Worm (Caenorhabditis elegans) whole organism, early embryonic: ENCODE data around the gene W10G11.2.
A peak's percentile ranks its signal among the peaks of the same experiment; 100 is the strongest.

Experiments used
- B0310.2 ChIP-seq: sonication (generic microtip); optimal IDR thresholded peaks from 2 replicates; lab custom pipeline; 2016; ENCODE audit warnings: mild to moderate bottlenecking, missing genetic modification characterization, missing compliant biosample characterization
- F13C5.2 ChIP-seq: sonication (generic microtip); optimal IDR thresholded peaks from 2 replicates; lab custom pipeline; 2017; ENCODE audit warnings: mild to moderate bottlenecking, missing genetic modification characterization, inconsistent platforms, missing compliant biosample characterization
- aly-1 ChIP-seq: sonication (generic microtip); optimal IDR thresholded peaks from 2 replicates; lab custom pipeline; 2016; ENCODE audit warnings: missing genetic modification characterization, missing compliant biosample characterization
- ama-1 ChIP-seq: fragments of 150-350 bp; optimal IDR thresholded peaks from 2 replicates; lab custom pipeline; 2014
- ceh-13 ChIP-seq: fragments of 200-800 bp; sonication (Bioruptor generic); optimal IDR thresholded peaks from 2 replicates; lab custom pipeline; 2018; ENCODE audit warnings: mild to moderate bottlenecking, missing genetic modification characterization, missing compliant biosample characterization
- ceh-36 ChIP-seq: sonication (generic microtip); optimal IDR thresholded peaks from 2 replicates; lab custom pipeline; 2016; ENCODE audit warnings: missing genetic modification characterization, inconsistent platforms, missing compliant biosample characterization
- ets-7 ChIP-seq: sonication (generic microtip); optimal IDR thresholded peaks from 2 replicates; lab custom pipeline; 2016; ENCODE audit warnings: missing genotype, missing genetic modification characterization, missing compliant biosample characterization
- flt-1 ChIP-seq: fragments of 200-800 bp; sonication (Bioruptor generic); IDR thresholded peaks from 2 replicates; pipeline ENCODE4 v1.3.6; 2022; ENCODE audit warnings: missing genetic modification characterization, missing compliant biosample characterization
- hmbx-1 ChIP-seq: sonication (generic microtip); optimal IDR thresholded peaks from 2 replicates; lab custom pipeline; 2016; ENCODE audit warnings: mild to moderate bottlenecking, missing genetic modification characterization, missing compliant biosample characterization
- hmg-4 ChIP-seq: fragments of 200-800 bp; sonication (Bioruptor generic); optimal IDR thresholded peaks from 2 replicates; lab custom pipeline; 2018; ENCODE audit warnings: mild to moderate bottlenecking, missing genetic modification characterization, missing compliant biosample characterization
- hnd-1 ChIP-seq: sonication (generic microtip); optimal IDR thresholded peaks from 2 replicates; lab custom pipeline; 2016; ENCODE audit warnings: missing genetic modification characterization, missing compliant biosample characterization
- pes-1 ChIP-seq: fragments of 200-800 bp; sonication (Bioruptor generic); IDR thresholded peaks from 2 replicates; pipeline ENCODE4 v1.3.6; 2022; ENCODE audit warnings: missing genetic modification reagents, missing genetic modification characterization, missing compliant biosample characterization
- scrt-1 ChIP-seq: fragments of 200-800 bp; sonication (Bioruptor generic); IDR thresholded peaks from 2 replicates; pipeline ENCODE4 v1.3.6; 2022; ENCODE audit warnings: missing genetic modification characterization, missing compliant biosample characterization
- sea-1 ChIP-seq: fragments of 200-800 bp; sonication (Bioruptor generic); conservative IDR thresholded peaks from 2 replicates; pipeline ENCODE4 v1.3.6; 2022; ENCODE audit warnings: missing genetic modification characterization, missing compliant biosample characterization
- tbx-11 ChIP-seq: fragments of 200-800 bp; sonication (Bioruptor generic); IDR thresholded peaks from 2 replicates; pipeline ENCODE4 v1.3.6; 2022; ENCODE audit warnings: missing genetic modification characterization, missing compliant biosample characterization
- tbx-37 ChIP-seq: fragments of 200-800 bp; sonication (Bioruptor generic); conservative IDR thresholded peaks from 2 replicates; pipeline ENCODE4 v1.3.6; 2022; ENCODE audit warnings: missing genetic modification reagents, missing genetic modification characterization, missing compliant biosample characterization
- tra-4 ChIP-seq: sonication (generic microtip); optimal IDR thresholded peaks from 2 replicates; lab custom pipeline; 2017; ENCODE audit warnings: missing genetic modification characterization, missing compliant biosample characterization

The W10G11.2 gene

DNA sequence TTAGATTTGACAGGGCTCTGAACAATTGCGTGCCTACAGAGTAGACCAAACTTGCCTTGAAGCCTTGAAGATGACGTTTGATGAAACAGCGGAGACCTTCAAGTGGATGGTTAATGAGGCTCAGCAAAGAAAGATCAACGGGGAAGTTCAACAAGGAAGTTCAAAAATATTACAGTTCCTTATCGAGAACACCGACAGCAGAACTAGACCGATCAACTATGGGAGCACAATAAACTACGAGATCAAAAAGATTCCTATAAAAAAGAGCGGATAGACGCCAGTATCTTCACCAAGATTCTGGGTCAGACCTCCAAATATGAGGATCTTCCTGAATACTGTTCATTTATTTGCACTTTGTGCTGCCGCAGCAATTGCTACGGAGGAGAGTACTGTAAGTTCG is 18.3 kb upstream of the W10G11.2 start, which contains the start of gene clec-134:
Gene clec-134 (plus strand): TSS at position 301 of the 400 bp plus-strand sequence.
- TF ChIP-seq tbx-37 (GFP tag; lab: Robert Waterston, UW) = no peak
- no peak for TF ChIP-seq pes-1
- TF ChIP-seq ets-7 (tag; lab: Kevin White, UChicago) = no peak
- TF ChIP-seq sea-1 = no peak
- TF ChIP-seq ceh-13 (GFP tag; lab: Kevin White, UChicago) = no peak
- TF ChIP-seq tra-4 (tag; lab: Kevin White, UChicago) = no peak
- no peak for TF ChIP-seq flt-1 (GFP tag; lab: Robert Waterston, UW)
- TF ChIP-seq hmbx-1 (tag; lab: Kevin White, UChicago) = no peak
- no peak for TF ChIP-seq tbx-11 (GFP tag; lab: Robert Waterston, UW)
- no peak for TF ChIP-seq hnd-1 (tag; lab: Kevin White, UChicago)
- no peak for TF ChIP-seq hmg-4
- TF ChIP-seq F13C5.2 (tag; lab: Kevin White, UChicago) = no peak
- TF ChIP-seq aly-1 = no peak
- TF ChIP-seq scrt-1 (GFP tag; lab: Robert Waterston, UW) = no peak
- no peak for TF ChIP-seq ama-1
- TF ChIP-seq B0310.2 (tag; lab: Kevin White, UChicago) = no peak
- no peak for TF ChIP-seq ceh-36 (tag; lab: Kevin White, UChicago)

- TF ChIP-seq ceh-13 (GFP tag; lab: Kevin White, UChicago) = no peak
- TF ChIP-seq B0310.2 (tag; lab: Kevin White, UChicago) = no peak
- no peak for TF ChIP-seq ama-1
- TF ChIP-seq tbx-37 (GFP tag; lab: Robert Waterston, UW) = no peak
- TF ChIP-seq tra-4 (tag; lab: Kevin White, UChicago) = no peak
These were observed 16.7 kb upstream of the W10G11.2 start, which contains the start of gene clec-133 for ce11 chrII:3578121-3578520. TSS of gene clec-133 (plus strand) at chrII:3578421.

- TF ChIP-seq flt-1 (GFP tag; lab: Robert Waterston, UW) (no peak), ceh-36 (tag; lab: Kevin White, UChicago) (no peak), hmbx-1 (tag; lab: Kevin White, UChicago) (no peak), F13C5.2 (tag; lab: Kevin White, UChicago) (no peak), ets-7 (tag; lab: Kevin White, UChicago) (no peak), aly-1 (no peak), tbx-37 (GFP tag; lab: Robert Waterston, UW) (no peak), scrt-1 (GFP tag; lab: Robert Waterston, UW) (no peak), hmg-4 (no peak), hnd-1 (tag; lab: Kevin White, UChicago) (no peak), ama-1 (no peak), sea-1 (no peak), B0310.2 (tag; lab: Kevin White, UChicago) (no peak), tra-4 (tag; lab: Kevin White, UChicago) (no peak)
These were observed 15.3 kb upstream of the W10G11.2 start, which contains the start of gene clec-132 for ce11 chrII:3576742-3577141. TSS of gene clec-132 (plus strand) at chrII:3577042.

ce11 chrII:3573255-3573654 is 11.8 kb upstream of the W10G11.2 start, which contains the start of gene clec-130:
TSS of gene clec-130 (plus strand) at chrII:3573555.
- TF ChIP-seq aly-1 = no peak

DNA sequence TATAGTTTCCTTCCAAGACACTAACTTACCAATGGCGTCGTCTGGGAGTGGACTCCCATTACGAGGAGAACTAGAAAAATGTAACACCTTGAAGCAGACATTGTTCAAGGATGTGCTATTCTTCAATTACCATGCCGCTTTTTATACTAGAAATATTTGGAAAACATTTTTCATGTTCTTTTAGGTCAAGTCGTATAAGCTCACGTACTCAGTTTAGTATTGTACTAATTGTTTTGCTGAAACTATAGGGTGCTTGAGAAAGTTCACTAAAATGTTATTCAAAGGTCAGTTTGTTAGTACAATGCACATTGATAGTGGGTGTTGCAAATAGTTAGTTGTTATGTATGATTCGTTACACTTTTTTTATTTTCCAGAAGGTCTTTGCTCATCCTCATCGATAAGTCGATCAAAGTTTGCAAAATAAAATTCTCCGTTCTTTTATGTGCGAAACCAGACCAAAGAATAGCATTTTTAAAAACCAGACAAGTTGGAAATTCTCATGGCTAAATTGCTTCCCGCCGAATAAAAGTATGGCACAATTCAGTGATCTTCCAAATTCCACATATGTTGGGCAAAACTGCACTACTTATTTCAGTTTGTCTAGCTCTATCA is 9.6 kb upstream of the W10G11.2 start, which contains the start of the genes clec-128 and clec-129:
Gene clec-128 (minus strand): TSS at position 101 of the 612 bp plus-strand sequence.
Gene clec-129 (plus strand): TSS at position 562 of the 612 bp plus-strand sequence.
- TF ChIP-seq tra-4 (tag; lab: Kevin White, UChicago) (no peak), scrt-1 (GFP tag; lab: Robert Waterston, UW) (no peak)

- TF ChIP-seq pes-1 = no peak
- TF ChIP-seq hmg-4 = no peak
- no peak for TF ChIP-seq ceh-13 (GFP tag; lab: Kevin White, UChicago)
- TF ChIP-seq aly-1 = no peak
- TF ChIP-seq tbx-37 (GFP tag; lab: Robert Waterston, UW) = no peak
- TF ChIP-seq tra-4 (tag; lab: Kevin White, UChicago) = no peak
- TF ChIP-seq B0310.2 (tag; lab: Kevin White, UChicago) = no peak
- no peak for TF ChIP-seq scrt-1 (GFP tag; lab: Robert Waterston, UW)
- TF ChIP-seq ama-1 = no peak
- TF ChIP-seq flt-1 (GFP tag; lab: Robert Waterston, UW) = no peak
- no peak for TF ChIP-seq F13C5.2 (tag; lab: Kevin White, UChicago)
- no peak for TF ChIP-seq hmbx-1 (tag; lab: Kevin White, UChicago)
- TF ChIP-seq sea-1 = no peak
- no peak for TF ChIP-seq hnd-1 (tag; lab: Kevin White, UChicago)
These were observed 7.7 kb upstream of the W10G11.2 start, which contains the start of gene clec-127 for ce11 chrII:3569118-3569517. TSS of gene clec-127 (minus strand) at chrII:3569218.

DNA sequence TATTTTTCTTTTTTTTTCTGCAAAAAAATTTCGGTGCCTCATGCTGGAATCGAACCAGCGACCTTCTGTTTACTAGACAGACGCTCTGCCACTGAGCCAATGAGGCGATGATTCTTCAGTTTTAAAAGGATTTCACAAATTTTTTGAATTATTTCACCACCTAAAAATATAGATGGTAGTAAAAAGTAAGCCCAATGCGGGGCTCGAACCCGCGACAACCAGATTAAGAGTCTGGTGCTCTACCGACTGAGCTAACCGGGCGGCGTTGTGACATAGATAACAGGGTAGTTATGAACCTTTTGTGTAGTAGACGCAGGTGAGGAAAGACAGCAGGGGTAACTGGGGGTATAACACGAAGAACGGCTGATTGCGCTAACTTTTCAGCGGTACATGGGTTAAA is 6.1 kb upstream of the W10G11.2 start:
- TF ChIP-seq B0310.2 (tag; lab: Kevin White, UChicago) (peak; percentile 12), hmg-4 (peak; percentile 69), tra-4 (tag; lab: Kevin White, UChicago) (peak; percentile 10), ceh-36 (tag; lab: Kevin White, UChicago) (peak; percentile 82), hnd-1 (tag; lab: Kevin White, UChicago) (peak; percentile 55), tbx-11 (GFP tag; lab: Robert Waterston, UW) (peak; percentile 70), scrt-1 (GFP tag; lab: Robert Waterston, UW) (peak; percentile 86), ceh-13 (GFP tag; lab: Kevin White, UChicago) (peak; percentile 22), sea-1 (peak; percentile 76; the same call in 1 of the 2 replicates), tbx-37 (GFP tag; lab: Robert Waterston, UW) (peak; percentile 52; the same call in 1 of the 2 replicates), flt-1 (GFP tag; lab: Robert Waterston, UW) (peak; percentile 68), aly-1 (peak; percentile 47), pes-1 (peak; percentile 86)
